Fruit fly (Drosophila melanogaster): Measurements from ENCODE around the gene Cyp12a5.

Gene Cyp12a5

dm6 chr3R:19180263-19180893 is 47.9 kb downstream of the Cyp12a5 start, which contains the start of the genes CG5555 and myd:
Gene CG5555, minus strand, starts transcription at chr3R:19180538.
Gene myd, plus strand, starts transcription at chr3R:19180659.
- TF ChIP-seq HLH106 (tag; optimal IDR thresholded peaks at IDR 0.05) (peak; percentile 52), dl (GFP tag; optimal IDR thresholded peaks at IDR 0.05; ENCODE audit: insufficient read depth in 1 of 2, partially characterized antibody in 2 of 2) (no peak), tai (GFP tag; optimal IDR thresholded peaks at IDR 0.05) (peak; percentile 78), N (GFP tag; optimal IDR thresholded peaks at IDR 0.05) (no peak), Sp1 (GFP tag; optimal IDR thresholded peaks at IDR 0.05) (peak; percentile 54), ey (GFP tag; optimal IDR thresholded peaks at IDR 0.05) (peak; percentile 68), OdsH (GFP tag; optimal IDR thresholded peaks at IDR 0.05) (peak; percentile 64), brk (GFP tag; optimal IDR thresholded peaks at IDR 0.05) (peak; percentile 80), Hr83 (GFP tag; optimal IDR thresholded peaks at IDR 0.05; ENCODE audit: poor library complexity, severe bottlenecking) (no peak), GATAd (GFP tag; optimal IDR thresholded peaks at IDR 0.05) (peak; percentile 7), lola (GFP tag; optimal IDR thresholded peaks at IDR 0.05) (no peak), usp (GFP tag; optimal IDR thresholded peaks at IDR 0.05) (no peak), fru (GFP tag; optimal IDR thresholded peaks at IDR 0.05) (peak; percentile 90), Mio (GFP tag; optimal IDR thresholded peaks at IDR 0.05) (no peak), foxo (GFP tag; optimal IDR thresholded peaks at IDR 0.05) (peak in 1 of 2 experiments; percentile 62), dmrt93B (GFP tag; optimal IDR thresholded peaks at IDR 0.05) (no peak), h (GFP tag; optimal IDR thresholded peaks at IDR 0.05) (peak; percentile 82), woc (GFP tag; optimal IDR thresholded peaks at IDR 0.05) (peak; percentile 27), CG9705 (GFP tag; optimal IDR thresholded peaks at IDR 0.05) (no peak), Hr78 (GFP tag; optimal IDR thresholded peaks at IDR 0.05) (no peak), Hnf4 (GFP tag; optimal IDR thresholded peaks at IDR 0.05) (peak; percentile 78), Vsx2 (GFP tag; optimal IDR thresholded peaks at IDR 0.05; ENCODE audit: partially characterized antibody) (peak; percentile 20), Abd-B (GFP tag; optimal IDR thresholded peaks at IDR 0.05) (no peak), sv (GFP tag; optimal IDR thresholded peaks at IDR 0.05) (peak; percentile 10), pan (optimal IDR thresholded peaks at IDR 0.05) (no peak), Dif (GFP tag; optimal IDR thresholded peaks at IDR 0.05; ENCODE audit: partially characterized antibody) (peak; percentile 51), Myc (optimal IDR thresholded peaks at IDR 0.05) (no peak), rgr (GFP tag; optimal IDR thresholded peaks at IDR 0.05) (peak; percentile 72), sage (GFP tag; optimal IDR thresholded peaks at IDR 0.05) (peak; percentile 30), CG32264 (GFP tag; optimal IDR thresholded peaks at IDR 0.05) (peak; percentile 54), Rel (GFP tag; optimal IDR thresholded peaks at IDR 0.05) (no peak), Rel (tag; optimal IDR thresholded peaks at IDR 0.05) (peak; percentile 39), Dfd (GFP tag; optimal IDR thresholded peaks at IDR 0.05) (no peak), br (GFP tag; optimal IDR thresholded peaks at IDR 0.05) (peak; percentile 64), psq (GFP tag; optimal IDR thresholded peaks at IDR 0.05) (peak; percentile 77), CrebA (GFP tag; optimal IDR thresholded peaks at IDR 0.05; ENCODE audit: borderline replicate concordance) (peak; percentile 32), jim (GFP tag; optimal IDR thresholded peaks at IDR 0.05) (no peak), Jra (GFP tag; optimal IDR thresholded peaks at IDR 0.05) (peak; percentile 47), dsf (GFP tag; optimal IDR thresholded peaks at IDR 0.05; ENCODE audit: borderline replicate concordance) (peak; percentile 39)

- TF ChIP-seq ey (GFP tag; optimal IDR thresholded peaks at IDR 0.05): peak; percentile 61
- no peak for TF ChIP-seq jim (GFP tag; optimal IDR thresholded peaks at IDR 0.05)
- TF ChIP-seq N (GFP tag; optimal IDR thresholded peaks at IDR 0.05): no peak
- TF ChIP-seq Hnf4 (GFP tag; optimal IDR thresholded peaks at IDR 0.05): peak; percentile 14
- peak; percentile 68 for TF ChIP-seq HLH106 (tag; optimal IDR thresholded peaks at IDR 0.05)
- peak in 1 of 2 experiments; percentile 70 for TF ChIP-seq foxo (GFP tag; optimal IDR thresholded peaks at IDR 0.05)
- TF ChIP-seq dsf (GFP tag; optimal IDR thresholded peaks at IDR 0.05; ENCODE audit: borderline replicate concordance): no peak
- peak; percentile 42 for TF ChIP-seq woc (GFP tag; optimal IDR thresholded peaks at IDR 0.05)
- no peak for TF ChIP-seq Jra (GFP tag; optimal IDR thresholded peaks at IDR 0.05)
- peak; percentile 84 for TF ChIP-seq h (GFP tag; optimal IDR thresholded peaks at IDR 0.05)
- peak; percentile 5 for TF ChIP-seq brk (GFP tag; optimal IDR thresholded peaks at IDR 0.05)
- peak; percentile 73 for TF ChIP-seq OdsH (GFP tag; optimal IDR thresholded peaks at IDR 0.05)
- peak; percentile 25 for TF ChIP-seq tai (GFP tag; optimal IDR thresholded peaks at IDR 0.05)
- peak; percentile 62 for TF ChIP-seq rgr (GFP tag; optimal IDR thresholded peaks at IDR 0.05)
- TF ChIP-seq dmrt93B (GFP tag; optimal IDR thresholded peaks at IDR 0.05): peak; percentile 58
- TF ChIP-seq br (GFP tag; optimal IDR thresholded peaks at IDR 0.05): peak; percentile 56
- TF ChIP-seq CG9705 (GFP tag; optimal IDR thresholded peaks at IDR 0.05): peak; percentile 18
- peak; percentile 68 for TF ChIP-seq fru (GFP tag; optimal IDR thresholded peaks at IDR 0.05)
- peak; percentile 68 for TF ChIP-seq Sp1 (GFP tag; optimal IDR thresholded peaks at IDR 0.05)
These were observed 48.8 kb downstream of the Cyp12a5 start for dm6 chr3R:19181214-19181613.

Measured in whole organism, wandering third instar larva.